Worm (Caenorhabditis elegans) whole organism, young adult: ENCODE data around the gene C44C10.5.

ENCODE experiments used
- B0035.1 ChIP-seq: sonication (generic microtip); optimal IDR thresholded peaks from 2 replicates; lab custom pipeline; 2016; ENCODE audit warnings: missing genetic modification characterization, mild to moderate bottlenecking, missing compliant biosample characterization, missing genotype, missing genetic modification reagents
- F49E8.2 ChIP-seq: sonication (generic microtip); optimal IDR thresholded peaks from 3 replicates; lab custom pipeline; 2017; ENCODE audit warnings: missing genetic modification characterization, mild to moderate bottlenecking, missing compliant biosample characterization, antibody characterized with exemption, moderate library complexity; ENCODE audit not compliant: insufficient read depth
- Y53F4B.3 ChIP-seq: fragments of 200-800 bp; sonication (Bioruptor generic); IDR thresholded peaks from 2 replicates; pipeline ENCODE4 v1.3.6; 2022; ENCODE audit warnings: missing genetic modification reagents, missing genetic modification characterization, missing compliant biosample characterization
- cebp-2 ChIP-seq: fragments of 200-800 bp; sonication (Bioruptor generic); IDR thresholded peaks from 2 replicates; pipeline ENCODE4 v1.3.6; 2022; ENCODE audit warnings: missing genetic modification characterization, missing compliant biosample characterization
- dox-1 ChIP-seq: fragments of 200-800 bp; sonication (Bioruptor generic); IDR thresholded peaks from 2 replicates; pipeline ENCODE4 v1.3.6; 2022; ENCODE audit warnings: missing genetic modification reagents, missing genetic modification characterization, missing compliant biosample characterization
- gei-17 ChIP-seq: fragments of 200-800 bp; sonication (Bioruptor generic); optimal IDR thresholded peaks from 2 replicates; lab custom pipeline; 2018; ENCODE audit warnings: mild to moderate bottlenecking, missing genetic modification characterization, missing compliant biosample characterization
- hmg-1.2 ChIP-seq: fragments of 200-800 bp; sonication (Bioruptor generic); IDR thresholded peaks from 2 replicates; pipeline ENCODE4 v1.3.6; 2022; ENCODE audit warnings: missing genetic modification reagents, missing genetic modification characterization, missing compliant biosample characterization
- madf-10 ChIP-seq: sonication (generic microtip); optimal IDR thresholded peaks from 2 replicates; lab custom pipeline; 2016; ENCODE audit warnings: mild to moderate bottlenecking, missing genetic modification characterization, missing compliant biosample characterization
- pha-4 ChIP-seq: fragments of 150-350 bp; sonication (generic microtip); optimal IDR thresholded peaks from 2 replicates; lab custom pipeline; 2014; ENCODE audit warnings: missing biosample characterization, missing genetic modification reagents, missing genetic modification characterization
- sea-2 ChIP-seq: fragments of 200-800 bp; sonication (Bioruptor generic); IDR thresholded peaks from 2 replicates; pipeline ENCODE4 v1.3.6; 2022; ENCODE audit warnings: missing genetic modification characterization, missing compliant biosample characterization
- snpc-1.1 ChIP-seq: sonication (generic microtip); optimal IDR thresholded peaks from 2 replicates; lab custom pipeline; 2017; ENCODE audit warnings: missing genetic modification characterization, mild to moderate bottlenecking, missing compliant biosample characterization, antibody characterized with exemption, moderate library complexity, missing genotype, missing genetic modification reagents; ENCODE audit not compliant: insufficient read depth
- snpc-4 ChIP-seq, 5 experiments: fragments of 150-350 bp in 1 of 5; sonication (generic microtip) in 4 of 5; optimal IDR thresholded peaks; 2 replicates each; lab custom pipeline; 2014 to 2018; ENCODE audit warnings: missing genetic modification characterization in 5 of 5, missing biosample characterization in 3 of 5, antibody characterized with exemption in 2 of 5, mild to moderate bottlenecking in 2 of 5, missing compliant biosample characterization in 2 of 5, missing genotype in 2 of 5, moderate library complexity in 2 of 5, missing genetic modification reagents in 1 of 5
- unc-62 ChIP-seq: fragments of 150-350 bp; optimal IDR thresholded peaks from 2 replicates; lab custom pipeline; 2014; ENCODE audit warnings: missing biosample characterization, missing genetic modification reagents, missing genetic modification characterization
- zfh-2 ChIP-seq: fragments of 200-800 bp; sonication (Bioruptor generic); conservative IDR thresholded peaks from 2 replicates; pipeline ENCODE4 v1.3.6; 2022; ENCODE audit warnings: missing genetic modification reagents, missing genetic modification characterization, missing compliant biosample characterization

ce11 chrX:11734110-11734509 lies 43.8 kb downstream of the C44C10.5 start:
- no peak for TF ChIP-seq Y53F4B.3 (GFP tag; lab: Robert Waterston, UW)
- no peak for TF ChIP-seq hmg-1.2 (GFP tag; lab: Robert Waterston, UW)
- no peak for TF ChIP-seq unc-62 (GFP tag; lab: Kevin White, UChicago)
- TF ChIP-seq snpc-1.1 (tag; lab: Kevin White, UChicago), result no peak
- TF ChIP-seq snpc-4 (GFP tag; optimal IDR thresholded peaks at IDR 0.05; lab: Kevin White, UChicago), result no peak
- TF ChIP-seq snpc-4 (tag; optimal IDR thresholded peaks at IDR 0.05; lab: Kevin White, UChicago), result no peak
- no peak for TF ChIP-seq cebp-2 (GFP tag; lab: Robert Waterston, UW)
- TF ChIP-seq zfh-2 (GFP tag; lab: Robert Waterston, UW), result no peak
- TF ChIP-seq madf-10 (tag; lab: Kevin White, UChicago), result no peak
- no peak for TF ChIP-seq gei-17 (GFP tag; lab: Kevin White, UChicago)
- no peak for TF ChIP-seq dox-1 (GFP tag; lab: Robert Waterston, UW)
- no peak for TF ChIP-seq pha-4 (tag; lab: Kevin White, UChicago)
- no peak for TF ChIP-seq F49E8.2 (tag; lab: Kevin White, UChicago)
- TF ChIP-seq sea-2 (GFP tag; lab: Robert Waterston, UW), result no peak
- no peak for TF ChIP-seq B0035.1
